Fruit fly (Drosophila melanogaster) S2 (cell line): Measurements from ENCODE around the gene Ns4.

ENCODE experiments used
- CG8478 ChIP-seq: fragments of >200 bp; optimal IDR thresholded peaks from 2 replicates; lab custom pipeline; 2018
- CTCF ChIP-seq, 2 experiments: fragments of >200 bp; optimal IDR thresholded peaks; 2 replicates each; lab custom pipeline; 2018

Gene Ns4

DNA sequence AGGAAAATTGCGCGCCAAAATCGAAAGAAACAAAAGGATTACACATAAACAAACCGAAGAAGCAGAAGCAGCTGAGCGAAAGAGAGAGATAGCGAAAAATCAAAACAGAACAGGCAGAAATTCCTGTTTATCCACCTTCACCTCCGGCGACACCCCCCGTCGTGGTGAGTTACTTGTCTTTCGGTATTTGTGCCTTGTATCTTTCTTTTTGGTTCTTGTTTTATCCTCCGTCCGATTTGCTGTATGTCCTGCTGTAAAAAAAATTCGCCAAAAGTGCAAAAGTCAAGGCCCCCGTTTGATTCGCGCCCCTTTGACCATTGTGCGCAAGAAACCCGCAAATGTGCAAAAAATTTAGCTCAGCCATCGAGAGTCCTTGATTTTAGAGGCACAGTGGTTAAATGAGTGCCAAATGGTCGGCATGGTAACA lies 46.1 kb downstream of the Ns4 start:
- no peak for TF ChIP-seq CTCF (optimal IDR thresholded peaks at IDR 0.05; lab: Kevin White, UChicago)
- TF ChIP-seq CG8478 (lab: Kevin White, UChicago) = no peak

- TF ChIP-seq CG8478 (lab: Kevin White, UChicago) (no peak), CTCF (optimal IDR thresholded peaks at IDR 0.05; lab: Kevin White, UChicago) (no peak)
Observed at dm6 chr2L:20799991-20800897, 48.0 kb downstream of the Ns4 start.

DNA sequence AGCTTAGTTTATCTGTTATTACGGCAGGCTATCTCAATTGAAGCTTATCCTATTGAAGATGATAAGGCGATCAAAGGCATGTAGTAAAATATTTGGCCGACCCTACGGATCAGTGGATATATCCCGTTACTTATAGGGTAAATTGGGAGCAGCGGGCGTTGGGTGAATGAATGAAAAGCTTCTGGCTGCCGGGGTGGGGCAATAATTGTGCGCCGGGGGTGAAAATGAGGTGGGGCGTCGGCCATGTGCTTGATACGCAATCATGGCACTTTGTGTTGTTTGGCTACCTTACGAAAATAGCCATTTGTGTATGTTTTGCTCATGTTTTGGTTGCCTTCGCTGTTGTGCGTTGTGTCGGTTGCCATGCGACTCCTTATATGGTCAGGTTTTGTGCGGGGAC lies 49.5 kb downstream of the Ns4 start:
- TF ChIP-seq CG8478 (lab: Kevin White, UChicago) (no peak), CTCF (optimal IDR thresholded peaks at IDR 0.05; lab: Kevin White, UChicago) (no peak)

dm6 chr2L:20802204-20802603 lies 49.9 kb downstream of the Ns4 start:
- TF ChIP-seq CG8478 (lab: Kevin White, UChicago) (no peak), CTCF (optimal IDR thresholded peaks at IDR 0.05; lab: Kevin White, UChicago) (no peak)

dm6 chr2L:20802839-20803238 lies 50.6 kb downstream of the Ns4 start:
- TF ChIP-seq CG8478 (lab: Kevin White, UChicago) = no peak
- no peak for TF ChIP-seq CTCF (optimal IDR thresholded peaks at IDR 0.05; lab: Kevin White, UChicago)

DNA sequence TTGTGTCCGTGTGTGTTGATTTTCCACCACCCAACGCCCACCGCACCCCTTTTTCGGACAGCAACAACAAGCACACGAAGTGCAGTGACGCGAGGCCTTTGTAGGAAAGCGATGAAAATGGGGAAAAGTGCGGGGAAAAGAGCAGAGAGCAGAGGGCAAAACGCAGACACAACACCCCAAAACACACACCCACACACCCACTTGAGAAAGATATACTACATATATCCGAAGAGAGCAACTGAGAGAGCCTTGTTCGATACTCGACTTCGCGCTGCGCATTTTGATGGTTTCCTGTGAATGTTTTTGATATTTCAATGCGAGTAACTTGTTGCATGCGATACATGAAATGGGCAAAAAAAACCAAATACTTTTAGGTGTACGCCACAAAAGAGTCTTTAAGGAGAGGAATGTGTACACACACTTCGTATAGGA lies 51.5 kb downstream of the Ns4 start:
- TF ChIP-seq CTCF (optimal IDR thresholded peaks at IDR 0.05; lab: Kevin White, UChicago) (no peak), CG8478 (lab: Kevin White, UChicago) (no peak)
